Worm (Caenorhabditis elegans): ENCODE data around the gene C46F11.4.

Gene C46F11.4

DNA sequence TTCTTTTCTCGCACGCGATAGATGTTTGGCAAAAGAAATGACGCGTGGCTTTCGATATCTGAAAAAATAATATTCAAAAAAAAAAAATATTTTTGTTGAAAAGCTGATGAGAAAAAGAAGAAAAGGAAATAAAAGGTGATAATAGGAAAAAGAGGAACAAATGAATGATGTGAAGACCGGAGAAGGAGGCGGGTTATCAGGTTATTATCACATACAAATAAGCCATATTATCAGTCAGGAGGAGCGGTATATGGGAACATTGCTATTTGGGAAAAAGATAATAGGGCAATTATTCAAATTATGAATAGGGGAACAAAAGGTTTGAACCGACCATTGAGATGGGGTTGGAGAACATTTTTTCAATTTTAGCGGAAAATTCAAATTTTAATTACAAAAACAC is 10.0 kb upstream of the C46F11.4 start:
- TF ChIP-seq unc-62 (GFP tag; optimal IDR thresholded peaks at IDR 0.05) = no peak

DNA sequence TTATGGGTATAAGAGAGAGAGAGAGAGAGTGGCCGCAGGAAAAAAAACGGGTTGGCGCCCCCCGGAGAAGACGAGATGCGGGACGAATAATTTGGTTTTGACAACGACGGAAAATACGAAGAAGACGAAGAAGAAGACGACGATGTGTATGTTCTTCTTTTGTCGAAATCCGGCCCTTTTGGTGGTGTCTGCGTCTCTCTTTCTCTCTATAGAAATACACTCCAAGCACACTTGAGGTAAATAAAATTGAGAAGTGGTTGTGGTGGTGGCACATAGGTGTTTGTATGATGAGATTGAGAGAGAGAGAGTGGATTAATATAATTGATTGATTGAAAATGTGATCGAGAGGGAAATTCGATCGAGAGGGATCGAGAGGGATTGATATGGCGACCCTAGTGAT is 8.7 kb upstream of the C46F11.4 start:
- no peak for TF ChIP-seq unc-62 (GFP tag; optimal IDR thresholded peaks at IDR 0.05)

DNA sequence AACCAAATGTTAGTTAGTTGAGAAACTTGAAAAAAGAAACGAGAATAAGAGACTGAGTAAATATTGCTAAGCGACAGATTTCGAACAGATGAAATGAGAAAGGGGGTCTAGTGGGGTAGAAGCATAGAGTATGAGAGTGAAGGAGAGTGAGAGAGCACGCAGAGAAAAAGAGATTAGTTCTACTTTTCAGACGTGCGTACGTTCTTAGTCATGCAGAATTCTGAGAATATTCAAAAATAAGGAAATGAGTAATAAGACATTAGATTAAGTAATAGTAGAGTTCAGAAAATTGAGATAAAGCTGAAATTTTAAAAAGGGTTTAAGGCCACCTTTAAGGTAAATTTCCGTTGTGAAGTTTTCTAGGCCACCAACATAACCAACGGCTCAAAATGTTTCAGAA is 6.9 kb upstream of the C46F11.4 start:
- no peak for TF ChIP-seq unc-62 (GFP tag; optimal IDR thresholded peaks at IDR 0.05)

DNA sequence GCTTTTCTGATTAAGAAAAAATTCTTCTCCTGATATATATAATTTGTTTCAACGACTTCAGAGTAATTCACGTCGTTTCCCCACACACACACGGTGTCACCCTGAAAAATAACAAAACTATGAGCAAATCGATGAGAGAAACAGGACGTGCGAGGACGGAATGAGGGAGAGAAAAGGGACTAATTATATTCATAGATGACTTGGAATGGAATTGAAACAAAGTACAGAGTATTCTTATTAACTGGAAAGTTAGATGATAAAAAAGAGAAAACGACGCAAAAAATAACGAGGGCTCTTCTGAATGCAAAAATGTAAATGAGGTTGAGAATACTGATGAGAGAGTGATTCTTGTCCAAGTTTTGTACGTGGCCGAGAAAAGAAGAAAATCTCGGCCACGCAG is 6.2 kb upstream of the C46F11.4 start, which contains the start of gene C46F11.6:
Gene C46F11.6, minus strand, starts transcription at position 101 of the 400 bp plus-strand sequence.
- no peak for TF ChIP-seq unc-62 (GFP tag; optimal IDR thresholded peaks at IDR 0.05)

DNA sequence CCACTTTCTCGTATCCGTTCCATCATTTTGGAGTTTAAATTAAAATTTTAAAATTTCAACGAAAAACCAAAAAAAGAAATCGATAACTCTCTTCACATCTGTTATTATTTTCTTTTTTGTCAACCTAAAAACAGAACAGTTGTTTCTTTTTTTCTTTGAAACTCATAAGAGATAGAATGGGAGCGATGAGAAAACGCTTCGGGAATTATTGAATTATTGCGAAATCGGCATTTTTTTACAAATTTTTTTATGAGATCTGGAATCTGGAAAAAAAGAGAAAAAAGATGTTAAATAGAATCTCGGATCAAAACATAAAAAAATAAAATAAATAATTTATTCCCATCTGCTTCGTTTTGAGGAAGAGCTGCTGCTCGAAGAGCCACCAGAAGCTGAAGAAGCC is 6.6 kb downstream of the C46F11.4 start, which contains the start of gene C46F11.5:
Gene C46F11.5, minus strand, starts transcription at position 128 of the 400 bp plus-strand sequence.
- no peak for TF ChIP-seq unc-62 (GFP tag; optimal IDR thresholded peaks at IDR 0.05)

DNA sequence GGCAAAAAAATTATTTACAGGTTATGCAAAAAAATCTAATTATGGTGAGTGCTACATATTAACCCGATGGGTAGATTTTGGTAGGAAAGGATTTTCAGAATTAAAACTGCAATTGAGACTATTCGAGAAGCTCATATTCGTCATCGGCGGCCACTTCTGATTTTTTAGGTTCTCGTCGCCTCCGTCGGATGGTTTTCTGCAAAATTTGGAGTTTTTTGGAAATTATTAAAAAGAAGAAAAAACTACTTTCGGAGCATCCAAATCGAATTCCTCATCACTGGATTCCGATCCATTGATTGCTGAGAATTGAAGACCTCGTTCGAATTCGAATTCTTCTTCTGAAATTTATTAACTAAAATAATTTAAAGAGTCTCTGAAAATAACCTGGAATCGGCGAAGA is 11.1 kb downstream of the C46F11.4 start:
- no peak for TF ChIP-seq unc-62 (GFP tag; optimal IDR thresholded peaks at IDR 0.05)

DNA sequence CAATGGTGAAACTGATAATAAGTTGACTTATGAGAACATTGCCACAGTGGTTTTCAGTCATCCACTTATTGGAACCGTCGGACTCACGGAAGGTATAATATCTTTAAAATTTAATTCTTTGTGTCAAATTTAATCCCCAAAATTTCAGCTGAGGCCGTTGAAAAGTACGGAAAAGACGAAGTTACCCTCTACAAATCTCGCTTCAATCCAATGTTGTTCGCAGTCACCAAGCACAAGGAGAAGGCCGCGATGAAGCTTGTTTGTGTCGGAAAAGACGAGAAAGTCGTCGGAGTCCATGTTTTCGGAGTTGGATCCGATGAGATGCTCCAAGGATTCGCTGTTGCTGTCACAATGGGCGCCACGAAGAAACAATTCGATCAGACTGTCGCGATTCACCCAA is 11.7 kb downstream of the C46F11.4 start:
- no peak for TF ChIP-seq unc-62 (GFP tag; optimal IDR thresholded peaks at IDR 0.05)

DNA sequence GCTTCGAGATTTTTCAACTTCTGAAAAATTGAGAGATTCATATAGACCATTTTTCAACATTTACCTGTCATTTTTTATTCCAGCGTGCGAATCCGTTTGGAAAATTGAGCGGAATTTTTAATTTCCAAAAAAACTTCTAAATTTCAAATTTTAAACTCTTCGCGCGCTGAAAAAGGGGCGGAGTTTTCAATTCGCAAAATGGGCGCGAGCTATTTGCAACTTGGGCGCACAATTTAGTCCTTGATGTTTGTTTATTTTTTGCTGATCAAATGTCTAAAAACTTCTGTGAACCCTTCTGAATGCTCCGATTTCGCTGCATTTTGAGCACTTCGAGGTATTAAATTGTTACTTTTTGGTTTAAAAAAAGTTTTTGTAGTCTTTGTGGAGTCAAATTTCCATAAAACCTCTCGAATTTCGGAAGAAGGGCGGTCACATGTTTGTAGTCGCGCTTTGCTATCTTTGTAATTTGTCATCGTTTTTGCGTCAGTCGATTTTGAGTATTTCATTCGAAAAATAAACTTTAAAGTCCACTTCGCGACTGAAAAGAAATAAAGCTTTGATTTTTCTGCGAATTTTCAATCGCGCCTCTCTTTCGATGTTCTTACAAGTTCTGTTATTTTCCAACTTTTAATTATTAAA is 13.3 kb downstream of the C46F11.4 start, which contains the start of the genes madf-8 and gsr-1:
Gene madf-8, minus strand, starts transcription at position 156 of the 639 bp plus-strand sequence.
Gene gsr-1, plus strand, starts transcription at position 231 of the 639 bp plus-strand sequence.
- TF ChIP-seq unc-62 (GFP tag; optimal IDR thresholded peaks at IDR 0.05) = no peak

DNA sequence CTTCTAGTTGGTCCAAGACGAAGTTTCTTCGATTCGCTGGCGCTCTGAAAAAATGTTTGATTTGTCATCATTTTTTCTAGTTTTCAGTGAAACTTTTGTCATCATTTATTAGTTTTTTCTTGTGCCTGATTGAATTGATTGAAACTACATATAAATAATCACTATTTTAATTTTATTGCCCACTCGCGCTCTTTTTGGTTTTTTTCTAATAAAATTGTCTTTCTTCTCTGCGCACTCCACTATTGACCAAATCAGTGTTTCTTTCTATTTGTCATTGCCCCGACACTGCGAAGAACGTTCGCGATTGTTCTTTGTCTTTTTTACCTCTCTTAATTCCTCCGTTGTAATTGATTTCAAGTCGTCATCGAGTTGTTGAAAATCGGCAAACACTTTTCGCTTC is 13.8 kb downstream of the C46F11.4 start:
- no peak for TF ChIP-seq unc-62 (GFP tag; optimal IDR thresholded peaks at IDR 0.05)

DNA sequence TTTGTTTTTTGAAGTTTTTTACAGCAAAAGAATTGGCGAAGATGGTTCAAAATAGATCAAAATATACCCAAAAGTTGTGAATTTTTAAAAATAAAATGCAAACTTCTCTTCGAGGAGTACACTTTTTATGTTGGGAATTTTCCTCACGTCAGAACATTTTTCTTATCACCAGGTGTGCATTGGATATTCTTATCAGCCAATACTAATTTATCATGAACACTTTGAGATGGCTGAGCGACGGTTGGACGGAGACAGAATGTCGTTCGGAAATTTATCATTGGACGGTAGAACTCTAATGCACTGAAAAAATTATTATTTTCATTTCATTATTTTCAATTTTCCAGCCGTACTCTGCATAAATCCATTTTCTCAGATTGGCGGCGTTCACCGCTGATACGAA is 14.8 kb downstream of the C46F11.4 start:
- TF ChIP-seq unc-62 (GFP tag; optimal IDR thresholded peaks at IDR 0.05) = no peak

DNA sequence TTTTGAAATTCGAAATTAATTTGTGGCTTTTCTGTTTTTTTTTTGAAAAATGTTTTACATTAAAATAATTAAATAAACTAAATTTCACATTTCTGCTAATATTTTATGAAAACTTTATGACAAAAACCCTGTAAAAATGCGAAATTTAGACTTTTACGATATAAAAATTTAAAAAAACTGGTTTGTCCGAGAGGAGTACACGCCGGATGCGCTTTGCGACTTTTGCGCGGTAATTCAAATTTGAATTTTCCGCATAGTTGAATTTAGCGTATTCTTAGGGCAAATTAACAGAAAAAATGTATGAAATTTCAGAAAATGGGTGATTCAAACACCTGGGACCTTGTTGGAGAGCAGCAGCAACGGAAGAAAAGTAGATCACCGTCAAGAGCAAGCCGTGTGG is 20.0 kb downstream of the C46F11.4 start, which contains the start of gene unc-93:
Gene unc-93, plus strand, starts transcription at position 301 of the 400 bp plus-strand sequence.
- no peak for TF ChIP-seq unc-62 (GFP tag; optimal IDR thresholded peaks at IDR 0.05)

DNA sequence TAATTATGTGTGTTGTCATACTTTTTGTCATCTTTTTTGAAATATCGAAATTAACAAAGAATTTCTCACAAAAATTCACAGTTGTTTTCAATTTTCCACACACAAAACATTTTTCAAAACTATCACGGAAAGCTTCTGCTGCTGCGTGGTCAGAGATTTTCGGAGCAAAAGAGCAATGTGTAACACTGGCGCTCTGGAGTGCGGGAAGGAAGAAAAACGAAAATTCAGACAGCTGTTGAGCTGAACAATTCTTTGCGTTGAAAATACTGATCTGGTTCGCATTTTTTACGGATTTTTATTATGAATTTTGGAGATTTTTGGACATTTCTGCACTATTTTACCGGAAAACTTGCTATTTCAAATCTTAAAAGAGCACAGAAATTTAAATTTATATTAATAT is 20.5 kb downstream of the C46F11.4 start:
- TF ChIP-seq unc-62 (GFP tag; optimal IDR thresholded peaks at IDR 0.05) = no peak

DNA sequence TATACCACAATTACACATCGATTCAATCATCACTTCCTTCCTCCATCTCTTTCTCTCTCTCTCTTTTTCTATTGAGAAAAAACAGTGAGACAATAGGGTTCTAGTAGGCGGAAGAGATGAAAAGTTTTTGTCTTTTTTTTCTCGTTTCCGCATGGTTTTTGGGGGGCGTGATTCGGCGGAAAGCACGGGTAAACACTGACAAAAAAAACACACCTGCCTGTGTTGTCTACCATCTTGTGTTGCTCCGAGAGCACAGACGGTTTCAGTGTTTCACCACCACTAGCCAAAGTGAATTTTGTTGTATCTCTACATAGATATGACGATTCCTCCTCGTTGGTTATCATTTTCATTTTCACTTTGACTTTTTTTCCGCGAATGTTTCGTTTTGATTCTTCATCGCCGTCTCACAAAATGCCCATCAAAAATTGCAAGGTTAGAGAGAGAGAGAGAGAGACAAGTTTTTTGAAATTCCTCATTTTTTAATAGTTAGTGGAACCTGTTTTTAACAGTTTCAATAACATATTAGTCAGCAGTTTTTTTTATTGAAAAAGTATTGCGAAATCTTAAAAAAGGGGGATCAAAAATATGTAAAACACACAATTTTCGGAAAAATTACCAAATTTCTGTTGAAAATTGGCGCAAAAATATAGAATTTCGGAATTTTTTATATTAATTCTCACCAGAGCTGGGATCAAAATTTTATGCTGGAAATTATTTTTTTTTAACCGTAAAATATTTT is 26.7 kb downstream of the C46F11.4 start:
- TF ChIP-seq unc-62 (GFP tag; optimal IDR thresholded peaks at IDR 0.05) = no peak

DNA sequence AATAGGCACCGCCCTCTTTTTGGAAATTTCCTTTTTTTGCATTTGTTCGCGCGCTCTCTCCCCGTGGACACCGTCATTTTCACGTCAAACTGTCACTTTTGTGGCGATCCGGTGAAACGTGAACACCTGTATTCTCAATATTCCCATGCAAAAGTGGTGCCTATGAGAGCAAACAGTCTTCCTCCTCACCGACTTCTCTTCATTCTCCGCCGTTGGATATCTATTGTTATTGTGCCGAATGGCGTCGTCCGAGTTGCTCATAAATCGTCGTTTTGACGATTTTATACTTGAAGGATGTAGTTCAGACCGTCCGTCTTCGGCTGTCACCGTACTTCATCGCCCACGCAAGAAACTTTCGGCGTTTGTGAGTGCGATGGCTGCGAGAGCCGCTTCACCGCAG is 28.3 kb downstream of the C46F11.4 start, which contains the start of gene rilp-1:
Gene rilp-1, plus strand, starts transcription at position 301 of the 400 bp plus-strand sequence.
- no peak for TF ChIP-seq unc-62 (GFP tag; optimal IDR thresholded peaks at IDR 0.05)

DNA sequence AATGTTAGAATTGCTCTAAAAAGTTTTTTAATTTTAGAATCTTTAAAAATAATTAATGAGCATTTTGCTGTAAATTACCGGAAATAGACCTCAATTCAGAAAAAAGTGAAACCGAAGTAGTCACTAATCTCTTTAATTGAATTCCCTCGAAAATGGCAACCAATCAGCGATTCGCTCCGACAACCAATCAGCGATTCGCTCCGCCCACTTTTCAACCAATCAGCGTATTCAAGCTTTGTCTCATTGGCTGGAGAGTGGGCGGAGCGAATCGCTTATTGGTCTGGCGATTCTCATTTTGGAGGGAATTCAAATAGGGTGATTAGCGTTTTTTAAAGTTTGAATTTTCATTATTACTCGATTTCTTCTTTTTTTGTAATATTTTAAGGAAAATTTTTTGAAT is 29.2 kb downstream of the C46F11.4 start:
- no peak for TF ChIP-seq unc-62 (GFP tag; optimal IDR thresholded peaks at IDR 0.05)

DNA sequence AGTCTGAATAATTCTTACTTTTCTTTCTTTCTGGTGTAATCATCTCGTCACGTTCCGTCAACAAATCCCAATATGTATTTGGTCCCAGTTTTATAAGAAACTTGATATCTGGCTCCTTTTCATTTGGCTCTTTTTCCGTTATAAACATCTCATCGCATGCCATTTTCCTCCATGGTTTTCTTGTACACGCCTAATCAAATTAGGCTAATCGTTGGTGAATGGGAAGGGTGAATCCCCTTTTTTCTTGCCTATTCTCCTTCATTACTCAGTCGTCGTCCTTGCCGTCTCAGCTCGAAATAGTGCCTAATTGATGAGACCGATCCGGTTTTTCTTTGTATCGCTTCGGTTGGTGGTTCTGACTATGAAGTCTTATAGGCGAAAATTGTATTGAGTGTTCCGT is 29.9 kb downstream of the C46F11.4 start:
- no peak for TF ChIP-seq unc-62 (GFP tag; optimal IDR thresholded peaks at IDR 0.05)

DNA sequence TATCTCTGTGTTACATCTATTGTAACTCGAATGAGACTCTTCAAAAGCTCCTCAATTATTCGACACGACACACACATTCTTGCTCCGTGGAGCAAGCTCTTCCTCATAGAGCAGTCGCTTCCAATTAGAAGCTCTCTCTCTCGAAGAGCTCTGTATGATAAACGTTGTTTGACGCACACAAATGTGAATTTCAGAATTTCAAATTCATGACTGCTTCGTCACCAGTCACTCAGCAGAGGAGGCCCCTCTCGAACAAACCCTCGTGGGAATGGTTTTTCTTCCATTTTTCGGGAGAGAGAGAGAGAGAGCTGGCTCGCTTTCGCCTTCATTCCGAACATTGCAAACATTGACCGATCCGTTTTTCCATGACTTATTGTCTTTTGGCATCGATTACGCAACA is 31.7 kb downstream of the C46F11.4 start:
- no peak for TF ChIP-seq unc-62 (GFP tag; optimal IDR thresholded peaks at IDR 0.05)

Data from whole organism, dauer.